Fruit fly (Drosophila melanogaster) whole organism, embryonic: ENCODE data around the gene Nmdar2.

Experiments
- ATbp ChIP-seq: fragments of 200-800 bp; sonication (Bioruptor generic); optimal IDR thresholded peaks from 2 replicates; lab custom pipeline; 2017; ENCODE audit warnings: missing biosample characterization, mild to moderate bottlenecking, missing genetic modification characterization, missing genetic modification reagents
- Ada2b ChIP-seq: fragments of 200-800 bp; sonication (Bioruptor generic); IDR thresholded peaks from 2 replicates; pipeline ENCODE4 v1.3.6; 2022; ENCODE audit warnings: missing biosample characterization, missing genetic modification characterization
- Atf3 ChIP-seq: fragments of 200-800 bp; sonication (Bioruptor generic); optimal IDR thresholded peaks from 3 replicates; lab custom pipeline; 2016; ENCODE audit warnings: missing biosample characterization, missing genetic modification characterization
- B-H2 ChIP-seq: fragments of 200-800 bp; sonication (Bioruptor generic); optimal IDR thresholded peaks from 2 replicates; lab custom pipeline; 2018; ENCODE audit warnings: missing biosample characterization, mild to moderate bottlenecking, missing genetic modification characterization
- CG10267 ChIP-seq: fragments of 200-800 bp; sonication (Bioruptor generic); optimal IDR thresholded peaks from 2 replicates; lab custom pipeline; 2018; ENCODE audit warnings: missing biosample characterization, mild to moderate bottlenecking, missing genetic modification characterization, moderate library complexity
- CG11696 ChIP-seq: fragments of 200-800 bp; sonication (Bioruptor generic); IDR thresholded peaks from 2 replicates; pipeline ENCODE4 v1.3.6; 2022; ENCODE audit warnings: missing biosample characterization, missing genetic modification characterization
- CG13424 ChIP-seq: fragments of 200-800 bp; sonication (Bioruptor generic); optimal IDR thresholded peaks from 2 replicates; lab custom pipeline; 2019; ENCODE audit warnings: missing biosample characterization, mild to moderate bottlenecking, missing genetic modification characterization, moderate library complexity
- CG14710 ChIP-seq: fragments of 200-800 bp; sonication (Bioruptor generic); optimal IDR thresholded peaks from 3 replicates; lab custom pipeline; 2019; ENCODE audit warnings: missing biosample characterization, mild to moderate bottlenecking, missing genetic modification characterization, moderate library complexity
- CG15601 ChIP-seq: fragments of 200-800 bp; sonication (Bioruptor generic); optimal IDR thresholded peaks from 3 replicates; lab custom pipeline; 2019; ENCODE audit warnings: missing biosample characterization, mild to moderate bottlenecking, missing genetic modification characterization, moderate library complexity
- CG1602 ChIP-seq: fragments of 200-800 bp; sonication (Bioruptor generic); optimal IDR thresholded peaks from 3 replicates; lab custom pipeline; 2016; ENCODE audit warnings: missing biosample characterization, missing genetic modification characterization
- CG16779 ChIP-seq: fragments of 200-800 bp; sonication (Bioruptor generic); IDR thresholded peaks from 2 replicates; pipeline ENCODE4 v1.3.6; 2022; ENCODE audit warnings: missing biosample characterization, missing genetic modification characterization
- CG18476 ChIP-seq: fragments of 200-800 bp; sonication (Bioruptor generic); optimal IDR thresholded peaks from 2 replicates; lab custom pipeline; 2016; ENCODE audit warnings: missing biosample characterization, mild to moderate bottlenecking, missing genetic modification characterization
- CG2116 ChIP-seq: fragments of 200-800 bp; sonication (Bioruptor generic); optimal IDR thresholded peaks from 3 replicates; lab custom pipeline; 2018; ENCODE audit warnings: missing biosample characterization, mild to moderate bottlenecking, missing genetic modification characterization
- CG34422 ChIP-seq: fragments of 200-800 bp; sonication (Bioruptor generic); IDR thresholded peaks from 3 replicates; pipeline ENCODE4 v1.3.6; 2022; ENCODE audit warnings: missing biosample characterization, missing genetic modification characterization
- CG6254 ChIP-seq: fragments of 200-800 bp; sonication (Bioruptor generic); optimal IDR thresholded peaks from 3 replicates; lab custom pipeline; 2017; ENCODE audit warnings: mild to moderate bottlenecking, missing biosample characterization, missing genetic modification reagents, missing genetic modification characterization
- CG9876 ChIP-seq: fragments of 200-800 bp; sonication (Bioruptor generic); optimal IDR thresholded peaks from 2 replicates; lab custom pipeline; 2016; ENCODE audit warnings: missing biosample characterization, missing genetic modification characterization
- CkIIα-i1 ChIP-seq: fragments of 200-800 bp; sonication (Bioruptor generic); IDR thresholded peaks from 2 replicates; pipeline ENCODE4 v1.3.6; 2022; ENCODE audit warnings: missing biosample characterization, missing genetic modification characterization
- Dip3 ChIP-seq: fragments of 200-800 bp; sonication (Bioruptor generic); optimal IDR thresholded peaks from 3 replicates; lab custom pipeline; 2016; ENCODE audit warnings: missing biosample characterization, missing genetic modification characterization
- ERR ChIP-seq: fragments of 200-800 bp; sonication (Bioruptor generic); optimal IDR thresholded peaks from 2 replicates; lab custom pipeline; 2016; ENCODE audit warnings: missing biosample characterization, missing genetic modification characterization
- HHEX ChIP-seq: fragments of 200-800 bp; sonication (Bioruptor generic); optimal IDR thresholded peaks from 3 replicates; lab custom pipeline; 2017; ENCODE audit warnings: missing biosample characterization, mild to moderate bottlenecking, missing genetic modification characterization, missing genetic modification reagents
- Jarid2 ChIP-seq: fragments of 200-800 bp; sonication (Bioruptor generic); optimal IDR thresholded peaks from 3 replicates; lab custom pipeline; 2017; ENCODE audit warnings: mild to moderate bottlenecking, missing biosample characterization, missing genetic modification reagents, missing genetic modification characterization
- Lpt ChIP-seq: fragments of >200 bp; optimal IDR thresholded peaks from 2 replicates; lab custom pipeline; 2018; ENCODE audit warnings: missing biosample characterization, missing genetic modification characterization
- Myb ChIP-seq: fragments of 200-800 bp; sonication (Bioruptor generic); optimal IDR thresholded peaks from 2 replicates; lab custom pipeline; 2016; ENCODE audit warnings: missing biosample characterization, missing genetic modification characterization
- Opbp ChIP-seq: fragments of 200-800 bp; sonication (Bioruptor generic); IDR thresholded peaks from 3 replicates; pipeline ENCODE4 v1.3.6; 2022; ENCODE audit warnings: missing biosample characterization, missing genetic modification characterization; ENCODE audit not compliant: partially characterized antibody
- Optix ChIP-seq: fragments of 200-800 bp; sonication (Bioruptor generic); IDR thresholded peaks from 3 replicates; pipeline ENCODE4 v1.3.6; 2022; ENCODE audit warnings: missing biosample characterization, missing genetic modification characterization
- Sox102F ChIP-seq: fragments of 200-800 bp; sonication (Bioruptor generic); optimal IDR thresholded peaks from 2 replicates; lab custom pipeline; 2018; ENCODE audit warnings: missing biosample characterization, mild to moderate bottlenecking, missing genetic modification characterization, moderate library complexity
- Sry-β ChIP-seq: fragments of 200-800 bp; sonication (Bioruptor generic); optimal IDR thresholded peaks from 2 replicates; lab custom pipeline; 2018; ENCODE audit warnings: missing biosample characterization, mild to moderate bottlenecking, missing genetic modification characterization, moderate library complexity
- TFAM ChIP-seq: fragments of 200-800 bp; sonication (Bioruptor generic); optimal IDR thresholded peaks from 2 replicates; lab custom pipeline; 2017; ENCODE audit warnings: missing biosample characterization, missing genetic modification characterization, inconsistent platforms
- YL-1 ChIP-seq: fragments of 200-800 bp; sonication (Bioruptor generic); optimal IDR thresholded peaks from 3 replicates; lab custom pipeline; 2017; ENCODE audit warnings: missing biosample characterization, mild to moderate bottlenecking, missing genetic modification characterization
- bigmax ChIP-seq: fragments of 200-800 bp; sonication (Bioruptor generic); optimal IDR thresholded peaks from 2 replicates; lab custom pipeline; 2018; ENCODE audit warnings: missing biosample characterization, mild to moderate bottlenecking, missing genetic modification characterization
- cas ChIP-seq: fragments of 200-800 bp; sonication (Bioruptor generic); IDR thresholded peaks from 2 replicates; pipeline ENCODE4 v1.3.6; 2022; ENCODE audit warnings: missing biosample characterization, missing genetic modification characterization
- crc ChIP-seq: fragments of 200-800 bp; sonication (Bioruptor generic); optimal IDR thresholded peaks from 2 replicates; lab custom pipeline; 2016; ENCODE audit warnings: missing biosample characterization, missing genetic modification characterization
- cwo ChIP-seq: fragments of 200-800 bp; sonication (Bioruptor generic); optimal IDR thresholded peaks from 3 replicates; lab custom pipeline; 2017; ENCODE audit warnings: missing biosample characterization, missing genetic modification characterization, mild to moderate bottlenecking, moderate library complexity, missing genetic modification reagents
- dan ChIP-seq: fragments of 200-800 bp; sonication (Bioruptor generic); IDR thresholded peaks from 2 replicates; pipeline ENCODE4 v1.3.6; 2022; ENCODE audit warnings: missing biosample characterization, missing genetic modification characterization
- danr ChIP-seq: fragments of 200-800 bp; sonication (Bioruptor generic); IDR thresholded peaks from 2 replicates; pipeline ENCODE4 v1.3.6; 2022; ENCODE audit warnings: missing biosample characterization, missing genetic modification characterization
- dimm ChIP-seq: fragments of 200-800 bp; sonication (Bioruptor generic); IDR thresholded peaks from 2 replicates; pipeline ENCODE4 v1.3.6; 2022; ENCODE audit warnings: missing biosample characterization, missing genetic modification characterization
- dpn ChIP-seq, 2 experiments: fragments of 200-800 bp; sonication (Bioruptor generic); optimal IDR thresholded peaks; 3 replicates each; lab custom pipeline; 2016; ENCODE audit warnings: missing biosample characterization in 2 of 2, missing genetic modification characterization in 2 of 2
- fu2 ChIP-seq: fragments of 200-800 bp; sonication (Bioruptor generic); optimal IDR thresholded peaks from 2 replicates; lab custom pipeline; 2016; ENCODE audit warnings: missing biosample characterization, missing genetic modification characterization
- gcm2 ChIP-seq: fragments of 200-800 bp; sonication (Bioruptor generic); optimal IDR thresholded peaks from 2 replicates; lab custom pipeline; 2016; ENCODE audit warnings: missing biosample characterization, missing genetic modification characterization
- gsb ChIP-seq: fragments of 200-800 bp; sonication (Bioruptor generic); IDR thresholded peaks from 2 replicates; pipeline ENCODE4 v1.3.6; 2022; ENCODE audit warnings: missing biosample characterization, missing genetic modification characterization
- mld ChIP-seq: fragments of 200-800 bp; sonication (Bioruptor generic); IDR thresholded peaks from 3 replicates; pipeline ENCODE4 v1.3.6; 2022; ENCODE audit warnings: missing biosample characterization, missing genetic modification characterization; ENCODE audit not compliant: partially characterized antibody
- pb ChIP-seq: fragments of 200-800 bp; sonication (Bioruptor generic); optimal IDR thresholded peaks from 3 replicates; lab custom pipeline; 2016; ENCODE audit warnings: missing biosample characterization, missing genetic modification characterization
- row ChIP-seq: fragments of 200-800 bp; sonication (Bioruptor generic); IDR thresholded peaks from 3 replicates; pipeline ENCODE4 v1.3.6; 2022; ENCODE audit warnings: missing biosample characterization, missing genetic modification characterization
- sd ChIP-seq: fragments of 200-800 bp; sonication (Bioruptor generic); optimal IDR thresholded peaks from 3 replicates; lab custom pipeline; 2018; ENCODE audit warnings: missing biosample characterization, mild to moderate bottlenecking, missing genetic modification characterization, moderate library complexity
- seq ChIP-seq: fragments of 200-800 bp; sonication (Bioruptor generic); IDR thresholded peaks from 2 replicates; pipeline ENCODE4 v1.3.6; 2022; ENCODE audit warnings: missing biosample characterization, missing genetic modification characterization
- slbo ChIP-seq: fragments of 200-800 bp; sonication (Bioruptor generic); IDR thresholded peaks from 2 replicates; pipeline ENCODE4 v1.3.6; 2022; ENCODE audit warnings: missing biosample characterization, missing genetic modification characterization
- tap ChIP-seq: fragments of 200-800 bp; optimal IDR thresholded peaks from 3 replicates; lab custom pipeline; 2019; ENCODE audit warnings: missing biosample characterization, mild to moderate bottlenecking, missing genetic modification characterization, moderate library complexity
- tgo ChIP-seq: fragments of 200-800 bp; sonication (Bioruptor generic); IDR thresholded peaks from 3 replicates; pipeline ENCODE4 v1.3.6; 2022; ENCODE audit warnings: missing biosample characterization, missing genetic modification characterization
- toy ChIP-seq: fragments of 200-800 bp; sonication (Bioruptor generic); IDR thresholded peaks from 2 replicates; pipeline ENCODE4 v1.3.6; 2022; ENCODE audit warnings: missing biosample characterization, missing genetic modification characterization

The Nmdar2 gene

DNA sequence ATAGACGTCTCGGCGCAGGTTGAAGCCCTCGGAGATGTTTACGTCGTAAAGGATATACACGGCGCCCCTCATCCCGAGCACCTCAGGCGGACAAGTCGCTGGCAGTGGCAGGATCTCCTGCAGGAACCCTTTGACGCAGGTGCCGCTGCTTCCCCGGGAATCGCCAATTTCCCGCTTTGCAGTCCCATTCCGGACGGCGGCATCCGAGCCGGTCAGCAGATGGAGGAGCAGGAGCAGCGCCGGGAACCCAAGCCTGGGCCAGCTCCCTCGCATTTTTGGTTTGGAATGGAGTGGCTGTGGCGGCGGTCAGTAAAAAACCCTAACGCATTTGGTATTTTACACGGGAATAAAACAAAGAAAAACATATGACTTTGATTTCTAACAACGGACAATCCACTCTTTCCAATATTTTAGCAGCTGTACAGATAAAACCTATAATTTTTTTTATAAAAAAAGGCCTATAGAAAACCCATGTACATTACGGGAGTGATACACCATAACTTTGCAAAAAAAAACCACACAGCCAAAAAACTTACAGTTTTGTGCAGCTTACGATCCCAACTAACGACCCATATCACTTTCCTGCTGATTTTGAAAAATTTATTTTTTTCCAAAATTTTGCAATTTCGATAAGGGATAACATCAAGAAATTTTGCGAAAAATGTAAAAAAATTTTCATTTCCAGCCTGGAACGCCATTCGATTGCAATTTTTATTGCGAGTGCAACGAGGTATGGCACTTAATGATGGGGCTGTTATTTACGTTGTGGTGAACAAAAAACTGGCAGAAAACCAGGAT lies 41.7 kb downstream of the Nmdar2 start, which contains the start of the genes O-fut2 and CG14777 (continued):
- 0 out of 3 replicates have a peak, but pooled peaks have one; percentile 16 for TF ChIP-seq tgo
- peak; percentile 51; the same call in 1 of the 2 replicates for TF ChIP-seq slbo (GFP tag; lab: Robert Waterston, UW)
- peak; percentile 15 for TF ChIP-seq CG2116
- no peak for TF ChIP-seq CG13424 (tag; lab: Kevin White, UChicago)

DNA sequence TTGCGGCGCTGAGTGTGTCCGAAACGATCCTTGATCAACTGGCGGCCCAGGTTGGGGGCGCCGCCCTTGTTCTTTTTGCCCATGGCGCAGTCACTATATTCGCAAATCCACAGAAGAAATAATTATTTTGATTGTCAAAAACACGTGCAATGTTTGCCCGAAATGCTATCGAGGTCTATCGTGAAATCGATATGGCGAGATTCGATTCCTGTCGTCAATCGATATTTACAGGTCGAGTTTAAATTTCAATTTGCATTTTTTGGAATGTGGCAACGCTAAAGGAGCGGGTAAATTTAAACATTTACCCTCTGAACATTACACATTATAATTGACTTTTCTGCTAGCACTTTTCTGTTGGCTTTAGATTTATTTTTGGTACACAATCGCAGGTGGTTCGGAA lies 43.6 kb downstream of the Nmdar2 start, which contains the start of gene Ns3:
Gene Ns3, minus strand, starts transcription at position 188 of the 400 bp plus-strand sequence.
- no peak for TF ChIP-seq dpn (GFP tag; optimal IDR thresholded peaks at IDR 0.05; lab: Kevin White, UChicago)
- no peak for TF ChIP-seq bigmax (GFP tag; lab: Kevin White, UChicago)
- TF ChIP-seq CG14710 (tag; lab: Kevin White, UChicago) = peak; percentile 50
- TF ChIP-seq ERR (GFP tag; lab: Kevin White, UChicago) = no peak
- TF ChIP-seq Sox102F (GFP tag; lab: Kevin White, UChicago) = no peak
- TF ChIP-seq crc (GFP tag; lab: Kevin White, UChicago) = no peak
- TF ChIP-seq CG10267 = peak; percentile 48
- peak; percentile 54 for TF ChIP-seq cwo (GFP tag; lab: Kevin White, UChicago)
- no peak for TF ChIP-seq CG1602 (GFP tag; lab: Kevin White, UChicago)
- TF ChIP-seq tap (tag; lab: Kevin White, UChicago) = no peak
- no peak for TF ChIP-seq dimm (GFP tag; lab: Robert Waterston, UW)
- TF ChIP-seq CkIIα-i1 (GFP tag; lab: Robert Waterston, UW) = no peak
- no peak for TF ChIP-seq Dip3
- TF ChIP-seq gcm2 (GFP tag; lab: Kevin White, UChicago) = no peak
- TF ChIP-seq CG18476 (GFP tag; lab: Kevin White, UChicago) = no peak
- no peak for TF ChIP-seq ATbp
- no peak for TF ChIP-seq Atf3
- TF ChIP-seq CG6254 (GFP tag; lab: Kevin White, UChicago) = no peak
- no peak for TF ChIP-seq B-H2 (GFP tag; lab: Kevin White, UChicago)
- no peak for TF ChIP-seq seq (GFP tag; lab: Robert Waterston, UW)
- TF ChIP-seq dan = no peak
- TF ChIP-seq pb = no peak
- no peak for TF ChIP-seq TFAM (GFP tag; lab: Kevin White, UChicago)
- TF ChIP-seq Lpt (GFP tag; lab: Kevin White, UChicago) = no peak
- no peak for TF ChIP-seq HHEX (GFP tag; lab: Kevin White, UChicago)
- no peak for TF ChIP-seq cas (GFP tag; lab: Robert Waterston, UW)
- TF ChIP-seq CG9876 (GFP tag; lab: Kevin White, UChicago) = no peak
- peak; percentile 86 for TF ChIP-seq Opbp (GFP tag; lab: Robert Waterston, UW)
- no peak for TF ChIP-seq Ada2b
- TF ChIP-seq Myb = peak; percentile 62
- peak; percentile 63 for TF ChIP-seq YL-1 (GFP tag; lab: Kevin White, UChicago)
- no peak for TF ChIP-seq CG15601 (tag; lab: Kevin White, UChicago)
- TF ChIP-seq Sry-β = no peak
- TF ChIP-seq gsb (GFP tag; lab: Robert Waterston, UW) = no peak
- no peak for TF ChIP-seq sd
- no peak for TF ChIP-seq Optix (GFP tag; lab: Robert Waterston, UW)
- 0 out of 3 replicates have a peak, but pooled peaks have one; percentile 9 for TF ChIP-seq CG34422 (GFP tag; lab: Robert Waterston, UW)
- no peak for TF ChIP-seq CG11696
- no peak for TF ChIP-seq toy (GFP tag; lab: Robert Waterston, UW)
- TF ChIP-seq CG16779 = no peak
- no peak for TF ChIP-seq fu2 (GFP tag; lab: Kevin White, UChicago)
- TF ChIP-seq Jarid2 (GFP tag; lab: Kevin White, UChicago) = no peak
- peak; percentile 77; the same call in 2 of the 3 replicates for TF ChIP-seq mld
- no peak for TF ChIP-seq row (GFP tag; lab: Robert Waterston, UW)
- no peak for TF ChIP-seq danr (GFP tag; lab: Robert Waterston, UW)
